Worm (Caenorhabditis elegans) whole organism, L4/young adult: ENCODE results near the gene ztf-14.

ENCODE experiments used
- W03F9.2 ChIP-seq: fragments of 150-350 bp; optimal IDR thresholded peaks from 2 replicates; lab custom pipeline; 2014; ENCODE audit warnings: missing biosample characterization, missing genetic modification characterization
- dao-5 ChIP-seq: sonication (generic microtip); optimal IDR thresholded peaks from 2 replicates; lab custom pipeline; 2016; ENCODE audit warnings: missing genotype, missing genetic modification characterization, moderate library complexity, missing compliant biosample characterization
- him-1 ChIP-seq: sonication (generic microtip); optimal IDR thresholded peaks from 2 replicates; lab custom pipeline; 2016; ENCODE audit warnings: missing genotype, missing genetic modification reagents, missing genetic modification characterization, missing compliant biosample characterization

The ztf-14 gene

DNA sequence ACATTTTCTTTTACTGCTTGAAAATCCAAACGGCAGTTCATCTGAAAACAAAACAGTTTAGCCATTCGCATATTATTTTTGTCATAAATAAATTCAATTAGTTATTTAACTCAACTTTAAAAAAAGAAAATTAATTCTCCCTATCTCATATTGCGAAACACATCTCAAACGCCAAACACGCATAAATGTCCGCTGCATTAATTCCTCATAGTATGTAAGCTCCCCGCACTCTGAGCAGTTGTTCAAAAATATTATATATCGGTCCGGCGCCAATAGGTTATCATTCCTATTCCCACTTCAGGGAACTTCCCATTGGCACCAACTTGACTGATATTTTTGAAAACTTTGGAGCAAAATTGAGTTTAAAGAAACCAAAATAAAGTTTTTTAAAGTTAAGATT is 17.7 kb upstream of the ztf-14 start:
- TF ChIP-seq dao-5 (tag; lab: Kevin White, UChicago) (no peak), him-1 (tag; lab: Kevin White, UChicago) (no peak), W03F9.2 (tag; lab: Kevin White, UChicago) (no peak)

DNA sequence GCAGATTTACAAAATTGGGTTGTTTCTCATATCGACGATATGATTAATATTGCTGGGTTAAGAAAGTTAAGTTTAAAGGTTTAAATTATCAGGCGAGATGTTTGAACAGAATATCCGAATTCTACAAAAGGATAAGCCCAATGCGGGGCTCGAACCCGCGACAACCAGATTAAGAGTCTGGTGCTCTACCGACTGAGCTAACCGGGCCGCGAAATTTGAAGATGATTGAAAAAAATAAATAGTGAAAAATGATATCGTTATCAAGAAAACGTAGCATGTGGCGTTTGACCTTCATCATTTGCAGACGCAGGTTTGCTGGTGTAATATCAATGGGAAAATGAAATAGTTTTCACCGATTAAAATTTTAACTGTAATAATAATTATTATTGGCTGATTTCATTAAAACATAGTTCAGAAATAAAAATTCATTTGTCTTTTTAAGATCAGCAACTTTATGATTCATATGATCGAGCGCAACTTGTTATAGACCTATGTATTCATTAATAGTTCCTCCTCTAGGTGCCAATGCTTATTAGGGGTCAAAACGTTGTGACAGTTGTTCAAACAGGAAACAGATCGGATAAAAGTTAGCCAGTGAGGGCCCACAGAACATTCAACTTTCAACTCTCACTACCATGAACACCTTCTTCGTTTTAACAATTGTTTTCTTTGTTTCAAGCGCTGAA is 17.0 kb upstream of the ztf-14 start, which contains the start of gene M163.11:
Gene M163.11 (plus strand): TSS at position 636 of the 686 bp plus-strand sequence.
- TF ChIP-seq W03F9.2 (tag; lab: Kevin White, UChicago), result no peak
- TF ChIP-seq him-1 (tag; lab: Kevin White, UChicago), result no peak
- TF ChIP-seq dao-5 (tag; lab: Kevin White, UChicago), result peak; percentile 48

DNA sequence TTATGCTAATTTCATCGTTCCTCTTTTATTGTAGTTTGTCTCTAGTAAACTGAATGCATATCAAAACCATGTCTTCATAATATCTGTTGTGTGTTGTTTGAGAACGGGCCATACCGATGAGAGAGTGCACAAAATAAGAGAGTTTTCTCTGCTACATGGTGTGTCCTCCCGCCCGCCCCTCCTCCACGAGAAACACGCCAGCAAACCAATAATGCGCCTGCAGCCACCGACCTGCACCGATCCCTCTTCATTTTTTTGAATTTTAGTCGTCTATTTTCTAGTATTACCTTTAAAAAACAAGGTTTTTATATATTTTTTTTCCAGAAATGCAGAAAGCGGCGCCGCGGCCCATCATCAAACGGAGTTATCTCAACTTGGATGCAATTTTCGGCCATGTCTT is 15.6 kb upstream of the ztf-14 start, which contains the start of gene gfi-3:
Gene gfi-3 (plus strand): TSS at position 325 of the 400 bp plus-strand sequence.
- peak; percentile 41 for TF ChIP-seq W03F9.2 (tag; lab: Kevin White, UChicago)
- peak; percentile 4 for TF ChIP-seq him-1 (tag; lab: Kevin White, UChicago)
- TF ChIP-seq dao-5 (tag; lab: Kevin White, UChicago), result no peak

DNA sequence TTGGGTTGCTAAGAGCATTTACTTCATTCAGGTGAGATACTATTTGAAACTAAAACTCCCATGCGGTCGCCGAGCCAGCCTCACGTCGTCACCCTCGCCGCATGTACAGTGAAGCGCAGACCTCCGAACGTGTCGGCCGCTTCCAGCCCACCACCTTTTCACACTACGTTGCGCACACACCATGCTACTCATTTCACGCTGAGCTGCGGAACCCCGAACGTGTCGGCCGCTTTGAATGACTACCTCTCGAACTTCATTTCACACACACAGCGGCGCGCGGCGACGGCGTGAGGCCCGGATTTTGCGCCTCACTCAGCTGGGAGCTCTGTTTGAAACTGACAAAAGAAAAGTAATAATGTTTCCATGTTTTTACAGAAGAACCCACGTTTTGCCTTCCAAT is 14.2 kb upstream of the ztf-14 start:
- no peak for TF ChIP-seq him-1 (tag; lab: Kevin White, UChicago)
- TF ChIP-seq W03F9.2 (tag; lab: Kevin White, UChicago), result no peak
- no peak for TF ChIP-seq dao-5 (tag; lab: Kevin White, UChicago)

DNA sequence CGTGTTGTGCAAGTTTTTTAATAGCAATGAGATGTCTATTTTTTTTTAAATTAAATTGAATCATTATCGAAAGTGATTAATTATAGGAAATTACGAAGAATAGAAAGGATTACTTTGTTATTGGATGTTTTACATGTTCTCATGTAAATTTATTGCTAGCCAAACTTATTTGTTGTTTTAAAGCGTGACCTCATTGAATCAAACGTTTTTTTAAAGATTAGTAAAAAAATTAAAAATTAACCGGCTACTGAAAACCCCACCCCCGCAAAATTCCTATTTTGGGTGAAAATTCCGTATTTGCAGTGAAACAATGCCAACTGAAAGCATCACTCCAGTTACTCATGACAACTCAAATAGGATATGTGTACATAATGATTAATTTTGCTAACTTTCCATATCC is 11.1 kb upstream of the ztf-14 start, which contains the start of gene M163.8:
Gene M163.8 (plus strand): TSS at position 301 of the 400 bp plus-strand sequence.
- no peak for TF ChIP-seq him-1 (tag; lab: Kevin White, UChicago)

DNA sequence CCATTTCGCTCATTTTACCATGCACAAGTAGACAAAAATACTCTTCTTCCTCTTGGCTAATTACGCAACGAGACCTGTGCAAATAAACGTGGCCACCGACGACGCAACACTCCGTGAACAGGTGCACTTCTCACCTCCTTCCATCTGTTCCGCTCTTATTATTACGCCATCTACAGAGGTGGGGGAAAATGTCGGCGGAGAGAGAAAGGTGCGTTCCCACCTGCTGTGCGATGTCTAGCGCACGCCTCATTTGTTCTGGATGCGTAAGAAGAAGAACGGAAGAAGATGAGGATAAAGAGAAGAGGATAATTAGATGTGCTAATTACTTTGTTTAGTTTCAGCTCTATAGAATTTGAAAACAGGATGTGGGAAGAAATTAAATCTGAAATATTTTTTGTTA is 9.4 kb upstream of the ztf-14 start:
- TF ChIP-seq W03F9.2 (tag; lab: Kevin White, UChicago), result no peak
- TF ChIP-seq dao-5 (tag; lab: Kevin White, UChicago), result no peak
- TF ChIP-seq him-1 (tag; lab: Kevin White, UChicago), result no peak

DNA sequence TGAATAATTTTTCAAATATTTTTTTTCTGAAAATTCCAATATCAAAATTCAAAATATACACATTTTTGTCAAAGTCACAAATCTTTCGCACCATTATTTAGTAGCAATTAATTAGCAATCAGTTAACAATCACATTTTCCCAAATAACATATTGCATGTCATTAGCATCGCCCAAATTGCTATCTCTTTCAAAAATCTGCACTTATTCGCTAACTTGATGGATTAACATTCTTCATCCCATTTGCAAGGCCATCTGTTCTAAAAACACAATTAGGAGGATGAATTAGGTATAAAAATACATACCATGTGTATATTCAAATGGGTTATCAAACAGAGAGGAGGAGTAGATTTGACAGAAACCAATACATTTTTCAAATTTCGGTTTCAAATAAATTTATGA is 8.6 kb upstream of the ztf-14 start:
- TF ChIP-seq him-1 (tag; lab: Kevin White, UChicago) (no peak), W03F9.2 (tag; lab: Kevin White, UChicago) (no peak), dao-5 (tag; lab: Kevin White, UChicago) (no peak)

DNA sequence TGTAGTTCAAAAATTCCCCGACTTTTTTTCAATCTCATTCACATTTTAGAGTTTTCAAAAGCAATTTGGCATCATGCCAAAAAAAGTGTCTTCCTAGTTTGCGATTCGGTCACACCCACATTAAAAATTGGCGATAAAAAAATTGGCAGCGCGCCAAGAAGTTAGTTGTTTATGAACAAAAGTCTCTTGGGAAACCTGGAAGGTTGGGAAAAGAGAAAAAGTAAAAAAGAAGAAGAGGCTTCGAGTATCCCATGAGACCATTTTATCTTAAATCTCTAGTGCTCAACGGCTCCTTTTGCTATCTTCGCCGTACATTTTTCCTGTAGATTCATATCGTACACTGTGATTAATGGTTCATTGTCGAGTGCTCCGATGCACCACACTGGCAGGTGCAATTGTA is 8.1 kb upstream of the ztf-14 start:
- TF ChIP-seq W03F9.2 (tag; lab: Kevin White, UChicago) (no peak), dao-5 (tag; lab: Kevin White, UChicago) (no peak), him-1 (tag; lab: Kevin White, UChicago) (no peak)

DNA sequence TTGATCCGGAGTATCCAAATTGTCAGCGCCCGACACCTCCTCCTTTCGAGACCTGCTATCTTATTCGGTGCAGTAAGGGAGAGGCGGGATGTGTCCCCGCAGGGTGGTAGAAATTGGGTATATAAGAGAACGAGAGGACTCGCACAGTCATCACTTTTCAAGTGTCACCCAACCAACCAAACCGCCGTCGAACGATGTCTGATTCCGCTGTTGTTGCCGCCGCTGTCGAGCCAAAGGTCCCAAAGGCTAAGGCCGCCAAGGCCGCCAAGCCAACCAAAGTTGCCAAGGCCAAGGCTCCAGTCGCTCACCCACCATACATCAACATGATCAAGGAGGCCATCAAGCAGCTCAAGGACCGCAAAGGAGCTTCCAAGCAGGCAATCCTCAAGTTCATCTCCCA is 5.9 kb upstream of the ztf-14 start, which contains the start of gene his-24:
Gene his-24 (plus strand): TSS at position 150 of the 400 bp plus-strand sequence.
- no peak for TF ChIP-seq dao-5 (tag; lab: Kevin White, UChicago)
- no peak for TF ChIP-seq him-1 (tag; lab: Kevin White, UChicago)
- no peak for TF ChIP-seq W03F9.2 (tag; lab: Kevin White, UChicago)

DNA sequence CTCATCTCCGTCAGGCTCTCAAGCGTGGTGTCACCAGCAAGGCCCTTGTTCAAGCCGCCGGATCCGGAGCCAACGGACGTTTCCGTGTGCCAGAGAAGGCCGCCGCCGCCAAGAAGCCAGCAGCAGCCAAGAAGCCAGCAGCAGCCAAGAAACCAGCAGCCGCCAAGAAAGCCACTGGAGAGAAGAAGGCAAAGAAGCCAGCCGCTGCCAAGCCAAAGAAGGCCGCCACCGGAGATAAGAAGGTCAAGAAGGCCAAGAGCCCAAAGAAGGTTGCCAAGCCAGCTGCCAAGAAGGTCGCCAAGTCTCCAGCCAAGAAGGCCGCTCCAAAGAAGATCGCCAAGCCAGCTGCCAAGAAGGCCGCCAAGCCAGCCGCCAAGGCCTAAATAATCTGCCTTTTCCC is 5.4 kb upstream of the ztf-14 start:
- no peak for TF ChIP-seq W03F9.2 (tag; lab: Kevin White, UChicago)
- TF ChIP-seq him-1 (tag; lab: Kevin White, UChicago), result no peak
- TF ChIP-seq dao-5 (tag; lab: Kevin White, UChicago), result no peak

DNA sequence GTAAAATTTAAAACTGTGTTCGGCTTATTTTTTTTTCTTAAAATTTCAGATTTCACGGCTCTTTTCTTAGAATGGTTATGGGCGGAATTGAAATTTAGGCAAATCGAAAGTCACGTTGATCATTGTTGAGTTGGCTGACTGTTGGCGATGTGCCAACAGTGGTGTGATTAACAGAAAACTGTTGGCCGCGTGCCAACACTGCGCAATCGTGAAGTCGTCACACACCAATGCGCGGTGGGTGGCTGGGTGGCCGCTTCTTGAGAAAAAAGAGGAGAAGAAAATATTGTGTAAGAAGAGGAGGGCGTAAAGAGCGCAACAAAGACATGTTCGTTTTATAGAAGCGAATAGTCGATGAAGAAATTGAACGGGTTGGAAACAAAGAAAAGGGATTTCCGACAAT is 4.8 kb upstream of the ztf-14 start:
- TF ChIP-seq him-1 (tag; lab: Kevin White, UChicago) (no peak), W03F9.2 (tag; lab: Kevin White, UChicago) (no peak), dao-5 (tag; lab: Kevin White, UChicago) (no peak)

DNA sequence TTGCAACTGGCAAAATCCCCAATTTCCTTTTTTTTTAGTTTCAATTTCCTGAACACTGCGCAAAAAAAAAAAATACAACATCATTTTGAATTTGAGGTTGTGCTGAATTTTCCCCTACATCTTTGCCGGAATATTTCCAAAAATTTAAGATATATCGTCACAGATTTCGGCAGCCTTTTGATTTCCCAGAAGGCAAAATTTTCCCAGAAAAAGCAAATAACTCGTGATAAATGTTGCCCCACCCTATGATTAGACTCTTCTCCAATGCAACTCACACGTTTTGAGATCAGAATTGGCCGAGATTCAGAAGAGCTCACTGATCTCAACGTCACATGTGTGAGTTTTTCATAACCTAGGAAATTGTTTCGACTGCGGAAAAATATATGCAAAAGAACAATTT is 3.4 kb upstream of the ztf-14 start:
- TF ChIP-seq dao-5 (tag; lab: Kevin White, UChicago) (no peak), him-1 (tag; lab: Kevin White, UChicago) (no peak), W03F9.2 (tag; lab: Kevin White, UChicago) (no peak)

DNA sequence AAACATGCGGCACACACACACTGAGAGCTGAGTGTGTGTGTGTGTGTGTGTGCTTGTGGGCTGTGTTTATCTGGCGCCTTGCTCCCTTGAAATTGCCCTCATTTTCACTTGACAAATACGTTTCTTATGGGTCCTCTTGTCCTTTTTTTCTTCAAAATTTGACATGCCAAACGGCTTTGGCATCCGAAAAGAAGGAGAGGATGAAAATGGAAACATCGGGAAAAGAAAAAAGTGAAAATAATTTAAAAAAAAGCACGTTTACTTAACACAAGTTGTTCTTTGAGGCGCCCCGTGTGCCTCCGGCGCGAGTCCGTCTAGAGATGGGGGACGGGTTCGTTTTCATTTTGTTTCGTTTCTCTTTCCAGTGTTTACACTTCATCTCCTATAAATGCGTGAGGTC is 810 bp upstream of the ztf-14 start:
- no peak for TF ChIP-seq W03F9.2 (tag; lab: Kevin White, UChicago)
- no peak for TF ChIP-seq him-1 (tag; lab: Kevin White, UChicago)
- TF ChIP-seq dao-5 (tag; lab: Kevin White, UChicago), result no peak

DNA sequence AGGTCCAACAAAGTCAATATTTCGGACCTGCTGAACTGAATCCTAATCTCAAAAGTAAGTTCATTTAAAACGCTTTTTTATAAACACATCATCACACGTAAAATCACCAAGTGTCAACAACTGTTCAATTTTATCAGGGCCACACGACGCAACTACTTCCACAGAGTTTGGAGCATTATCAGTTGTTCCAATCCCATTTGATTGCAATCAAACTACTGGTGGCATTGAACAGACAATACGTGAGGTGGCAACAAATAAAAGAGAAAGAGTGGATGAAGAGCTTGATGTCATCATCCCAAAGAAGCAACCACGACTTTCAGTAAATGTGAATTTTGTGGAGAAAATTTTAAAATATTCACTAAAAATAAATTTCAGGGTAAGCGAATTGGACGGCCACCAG is 660 bp downstream of the ztf-14 start:
- TF ChIP-seq dao-5 (tag; lab: Kevin White, UChicago) (no peak), W03F9.2 (tag; lab: Kevin White, UChicago) (no peak), him-1 (tag; lab: Kevin White, UChicago) (no peak)
